Fruit fly (Drosophila melanogaster) whole organism, embryonic: ENCODE results near the gene CG15043.

Experiments used
- ATbp ChIP-seq: fragments of 200-800 bp; sonication (Bioruptor generic); optimal IDR thresholded peaks from 2 replicates; lab custom pipeline; 2017; ENCODE audit warnings: missing biosample characterization, mild to moderate bottlenecking, missing genetic modification characterization, missing genetic modification reagents
- B-H2 ChIP-seq: fragments of 200-800 bp; sonication (Bioruptor generic); optimal IDR thresholded peaks from 2 replicates; lab custom pipeline; 2018; ENCODE audit warnings: missing biosample characterization, mild to moderate bottlenecking, missing genetic modification characterization
- Bteb2 ChIP-seq: fragments of 200-800 bp; sonication (Bioruptor generic); optimal IDR thresholded peaks from 2 replicates; lab custom pipeline; 2016; ENCODE audit warnings: missing biosample characterization, missing genetic modification characterization
- CG10209 ChIP-seq: fragments of 200-800 bp; sonication (Bioruptor generic); optimal IDR thresholded peaks from 3 replicates; lab custom pipeline; 2017; ENCODE audit warnings: missing biosample characterization, mild to moderate bottlenecking, missing genetic modification characterization, missing genetic modification reagents
- CG10979 ChIP-seq: fragments of 200-800 bp; sonication (Bioruptor generic); optimal IDR thresholded peaks from 2 replicates; lab custom pipeline; 2018; ENCODE audit warnings: missing biosample characterization, mild to moderate bottlenecking, missing genetic modification characterization, moderate library complexity
- CG11093 ChIP-seq: fragments of 200-800 bp; sonication (Bioruptor generic); IDR thresholded peaks from 3 replicates; pipeline ENCODE4 v1.3.6; 2022; ENCODE audit warnings: missing biosample characterization, missing genetic modification characterization
- CG11398 ChIP-seq: fragments of 200-800 bp; sonication (Bioruptor generic); optimal IDR thresholded peaks from 2 replicates; lab custom pipeline; 2016; ENCODE audit warnings: missing biosample characterization, missing genetic modification characterization
- CG11456 ChIP-seq: fragments of 200-800 bp; sonication (Bioruptor generic); IDR thresholded peaks from 3 replicates; pipeline ENCODE4 v1.3.6; 2022; ENCODE audit warnings: missing biosample characterization, missing genetic modification characterization
- CG12236 ChIP-seq: fragments of 200-800 bp; sonication (Bioruptor generic); optimal IDR thresholded peaks from 2 replicates; lab custom pipeline; 2016; ENCODE audit warnings: missing biosample characterization, missing genetic modification characterization
- CG13296 ChIP-seq: fragments of 200-800 bp; sonication (Bioruptor generic); optimal IDR thresholded peaks from 3 replicates; lab custom pipeline; 2018; ENCODE audit warnings: missing biosample characterization, mild to moderate bottlenecking, missing genetic modification characterization
- CG13424 ChIP-seq: fragments of 200-800 bp; sonication (Bioruptor generic); optimal IDR thresholded peaks from 2 replicates; lab custom pipeline; 2019; ENCODE audit warnings: missing biosample characterization, mild to moderate bottlenecking, missing genetic modification characterization, moderate library complexity
- CG17361 ChIP-seq: fragments of 200-800 bp; sonication (Bioruptor generic); IDR thresholded peaks from 3 replicates; pipeline ENCODE4 v1.3.6; 2022; ENCODE audit warnings: missing biosample characterization, missing genetic modification characterization
- CG2202 ChIP-seq: fragments of 200-800 bp; sonication (Bioruptor generic); optimal IDR thresholded peaks from 2 replicates; lab custom pipeline; 2018; ENCODE audit warnings: missing biosample characterization, mild to moderate bottlenecking, missing genetic modification characterization
- CG31365 ChIP-seq: fragments of 200-800 bp; sonication (Bioruptor generic); optimal IDR thresholded peaks from 2 replicates; lab custom pipeline; 2018; ENCODE audit warnings: missing biosample characterization, mild to moderate bottlenecking, missing genetic modification characterization
- CG3407 ChIP-seq: fragments of 200-800 bp; sonication (Bioruptor generic); optimal IDR thresholded peaks from 2 replicates; lab custom pipeline; 2018; ENCODE audit warnings: missing biosample characterization, mild to moderate bottlenecking, missing genetic modification characterization
- CG4282 ChIP-seq: fragments of 200-800 bp; sonication (Bioruptor generic); optimal IDR thresholded peaks from 2 replicates; lab custom pipeline; 2016; ENCODE audit warnings: missing biosample characterization, missing genetic modification characterization
- CG4617 ChIP-seq: fragments of 200-800 bp; sonication (Bioruptor generic); optimal IDR thresholded peaks from 3 replicates; lab custom pipeline; 2016; ENCODE audit warnings: missing biosample characterization, missing genetic modification characterization, borderline replicate concordance
- CG4854 ChIP-seq: fragments of 200-800 bp; sonication (Bioruptor generic); optimal IDR thresholded peaks from 2 replicates; lab custom pipeline; 2016; ENCODE audit warnings: missing biosample characterization, missing genetic modification characterization, inconsistent platforms
- CG5245 ChIP-seq: fragments of 200-800 bp; sonication (Bioruptor generic); optimal IDR thresholded peaks from 3 replicates; lab custom pipeline; 2016; ENCODE audit warnings: missing biosample characterization, missing genetic modification characterization
- CG6272 ChIP-seq: fragments of 200-800 bp; sonication (Bioruptor generic); IDR thresholded peaks from 2 replicates; pipeline ENCODE4 v1.3.6; 2022; ENCODE audit warnings: missing biosample characterization, missing genetic modification characterization
- CG7357 ChIP-seq: fragments of 200-800 bp; sonication (Bioruptor generic); IDR thresholded peaks from 3 replicates; pipeline ENCODE4 v1.3.6; 2022; ENCODE audit warnings: missing biosample characterization, missing genetic modification characterization
- CG7839 ChIP-seq: fragments of 200-800 bp; sonication (Bioruptor generic); optimal IDR thresholded peaks from 3 replicates; lab custom pipeline; 2018; ENCODE audit warnings: missing biosample characterization, mild to moderate bottlenecking, missing genetic modification characterization, moderate library complexity
- CG8089 ChIP-seq: fragments of 200-800 bp; sonication (Bioruptor generic); optimal IDR thresholded peaks from 3 replicates; lab custom pipeline; 2016; ENCODE audit warnings: missing biosample characterization, missing genetic modification characterization
- CG9727 ChIP-seq: fragments of 200-800 bp; sonication (Bioruptor generic); optimal IDR thresholded peaks from 3 replicates; lab custom pipeline; 2017; ENCODE audit warnings: missing biosample characterization, mild to moderate bottlenecking, missing genetic modification characterization
- CkIIα-i1 ChIP-seq: fragments of 200-800 bp; sonication (Bioruptor generic); IDR thresholded peaks from 2 replicates; pipeline ENCODE4 v1.3.6; 2022; ENCODE audit warnings: missing biosample characterization, missing genetic modification characterization
- D ChIP-seq, 2 experiments: fragments of 200-800 bp in 1 of 2; fragments of >200 bp in 1 of 2; sonication (Bioruptor generic) in 1 of 2; optimal IDR thresholded peaks; 2 replicates in 1 of 2; 3 replicates in 1 of 2; lab custom pipeline; 2017; ENCODE audit warnings: mild to moderate bottlenecking in 1 of 2, missing biosample characterization in 1 of 2, missing genetic modification characterization in 1 of 2, missing genetic modification reagents in 1 of 2
- H15 ChIP-seq: fragments of 200-800 bp; sonication (Bioruptor generic); IDR thresholded peaks from 3 replicates; pipeline ENCODE4 v1.3.6; 2022; ENCODE audit warnings: missing biosample characterization, missing genetic modification characterization
- HLH3B ChIP-seq: fragments of 200-800 bp; sonication (Bioruptor generic); IDR thresholded peaks from 2 replicates; pipeline ENCODE4 v1.3.6; 2022; ENCODE audit warnings: missing biosample characterization, missing genetic modification characterization
- HLHmδ ChIP-seq: fragments of 200-800 bp; sonication (Bioruptor generic); optimal IDR thresholded peaks from 2 replicates; lab custom pipeline; 2018; ENCODE audit warnings: missing biosample characterization, mild to moderate bottlenecking, missing genetic modification characterization, moderate library complexity
- MESR4 ChIP-seq: fragments of 200-800 bp; sonication (Bioruptor generic); optimal IDR thresholded peaks from 2 replicates; lab custom pipeline; 2018; ENCODE audit warnings: missing biosample characterization, mild to moderate bottlenecking, missing genetic modification characterization, moderate library complexity
- Poxn ChIP-seq: fragments of 200-800 bp; sonication (Bioruptor generic); IDR thresholded peaks from 2 replicates; pipeline ENCODE4 v1.3.6; 2022; ENCODE audit warnings: missing biosample characterization, missing genetic modification characterization
- Scr ChIP-seq: fragments of 200-800 bp; sonication (Bioruptor generic); IDR thresholded peaks from 2 replicates; pipeline ENCODE4 v1.3.6; 2022; ENCODE audit warnings: missing biosample characterization, missing genetic modification characterization; ENCODE audit not compliant: partially characterized antibody
- Ssrp ChIP-seq: fragments of 200-800 bp; sonication (Bioruptor generic); optimal IDR thresholded peaks from 2 replicates; lab custom pipeline; 2018; ENCODE audit warnings: missing biosample characterization, mild to moderate bottlenecking, missing genetic modification characterization, moderate library complexity
- az2 ChIP-seq: fragments of 200-800 bp; sonication (Bioruptor generic); optimal IDR thresholded peaks from 3 replicates; lab custom pipeline; 2016; ENCODE audit warnings: missing biosample characterization, missing genetic modification characterization
- crp ChIP-seq, 2 experiments: fragments of 200-800 bp; sonication (Bioruptor generic); optimal IDR thresholded peaks; 2 replicates in 1 of 2; 3 replicates in 1 of 2; lab custom pipeline; 2017; ENCODE audit warnings: missing biosample characterization in 2 of 2, missing genetic modification characterization in 2 of 2, mild to moderate bottlenecking in 1 of 2, moderate library complexity in 1 of 2
- emc ChIP-seq: fragments of 200-800 bp; sonication (Bioruptor generic); optimal IDR thresholded peaks from 2 replicates; lab custom pipeline; 2016; ENCODE audit warnings: missing biosample characterization, missing genetic modification characterization
- eve ChIP-seq, 2 experiments: fragments of >200 bp; optimal IDR thresholded peaks; 2 replicates each; lab custom pipeline; 2017; ENCODE audit warnings: missing biosample characterization in 2 of 2, missing genetic modification characterization in 2 of 2
- fd64A ChIP-seq: fragments of 200-800 bp; sonication (Bioruptor generic); optimal IDR thresholded peaks from 3 replicates; lab custom pipeline; 2018; ENCODE audit warnings: missing biosample characterization, mild to moderate bottlenecking, missing genetic modification characterization
- fu2 ChIP-seq: fragments of 200-800 bp; sonication (Bioruptor generic); optimal IDR thresholded peaks from 2 replicates; lab custom pipeline; 2016; ENCODE audit warnings: missing biosample characterization, missing genetic modification characterization
- gce ChIP-seq: fragments of 200-800 bp; sonication (Bioruptor generic); IDR thresholded peaks from 3 replicates; pipeline ENCODE4 v1.3.6; 2022; ENCODE audit warnings: missing biosample characterization, missing genetic modification characterization
- kay ChIP-seq: fragments of 200-800 bp; sonication (Bioruptor generic); optimal IDR thresholded peaks from 2 replicates; lab custom pipeline; 2016; ENCODE audit warnings: missing biosample characterization, missing genetic modification characterization
- mld ChIP-seq: fragments of 200-800 bp; sonication (Bioruptor generic); IDR thresholded peaks from 3 replicates; pipeline ENCODE4 v1.3.6; 2022; ENCODE audit warnings: missing biosample characterization, missing genetic modification characterization; ENCODE audit not compliant: partially characterized antibody
- otp ChIP-seq: fragments of 200-800 bp; sonication (Bioruptor generic); IDR thresholded peaks from 3 replicates; pipeline ENCODE4, ENCODE4 v1.3.6; 2022; ENCODE audit warnings: missing biosample characterization, missing genetic modification characterization
- pb ChIP-seq: fragments of 200-800 bp; sonication (Bioruptor generic); optimal IDR thresholded peaks from 3 replicates; lab custom pipeline; 2016; ENCODE audit warnings: missing biosample characterization, missing genetic modification characterization
- shn ChIP-seq: fragments of 200-800 bp; sonication (Bioruptor generic); optimal IDR thresholded peaks from 3 replicates; lab custom pipeline; 2016; ENCODE audit warnings: missing biosample characterization, missing genetic modification characterization
- stwl ChIP-seq: fragments of 200-800 bp; sonication (Bioruptor generic); optimal IDR thresholded peaks from 3 replicates; lab custom pipeline; 2018; ENCODE audit warnings: missing biosample characterization, mild to moderate bottlenecking, missing genetic modification characterization, moderate library complexity
- tll ChIP-seq, 2 experiments: fragments of 200-800 bp in 1 of 2; fragments of >200 bp in 1 of 2; sonication (Bioruptor generic) in 1 of 2; optimal IDR thresholded peaks; 2 replicates each; lab custom pipeline; 2017 to 2019; ENCODE audit warnings: missing biosample characterization in 2 of 2, missing genetic modification characterization in 2 of 2, mild to moderate bottlenecking in 1 of 2, moderate library complexity in 1 of 2
- twi ChIP-seq: fragments of 200-800 bp; optimal IDR thresholded peaks from 2 replicates; lab custom pipeline; 2019; ENCODE audit warnings: missing biosample characterization, mild to moderate bottlenecking, missing genetic modification characterization, moderate library complexity
- vfl ChIP-seq: fragments of 200-800 bp; sonication (Bioruptor generic); optimal IDR thresholded peaks from 2 replicates; lab custom pipeline; 2016; ENCODE audit warnings: missing biosample characterization, missing genetic modification characterization
- vnd ChIP-seq: fragments of 200-800 bp; sonication (Bioruptor generic); IDR thresholded peaks from 3 replicates; pipeline ENCODE4 v1.3.6; 2022; ENCODE audit warnings: missing biosample characterization, missing genetic modification characterization; ENCODE audit not compliant: partially characterized antibody

CG15043 gene

DNA sequence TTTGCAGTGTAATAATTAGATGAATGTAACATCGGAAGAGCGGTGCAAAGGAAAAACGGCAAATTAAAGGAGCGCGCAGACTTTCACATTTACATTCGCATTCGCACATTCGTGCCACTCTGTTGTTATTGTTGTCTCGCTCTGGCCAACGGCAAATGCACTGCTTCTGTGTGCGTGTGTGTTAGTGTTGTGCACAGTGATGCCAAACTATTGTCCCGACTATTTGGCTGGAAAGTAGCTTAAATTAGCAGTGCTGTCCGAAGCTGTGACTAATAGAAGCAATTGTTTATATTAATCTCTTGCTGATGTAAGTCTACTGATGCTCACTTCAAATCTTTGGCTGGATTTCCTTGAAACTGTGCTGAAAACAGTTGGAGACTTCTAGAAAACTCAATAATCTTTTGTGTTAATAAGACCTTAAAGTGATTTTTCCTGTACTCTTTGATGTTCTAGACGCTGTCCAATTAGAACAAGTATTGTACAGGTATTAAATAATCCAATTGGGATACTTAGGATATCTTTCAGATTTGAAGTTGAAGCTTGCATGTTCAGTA is 22.1 kb upstream of the CG15043 start (continued):
- TF ChIP-seq D (optimal IDR thresholded peaks at IDR 0.05; lab: Kevin White, UChicago) (no peak), D (GFP tag; optimal IDR thresholded peaks at IDR 0.05; lab: Kevin White, UChicago) (no peak), mld (no peak), fd64A (GFP tag; lab: Kevin White, UChicago) (no peak), HLH3B (GFP tag; lab: Robert Waterston, UW) (no peak), CG11398 (GFP tag; lab: Kevin White, UChicago) (no peak), Poxn (no peak), eve (GFP tag; optimal IDR thresholded peaks at IDR 0.05; lab: Kevin White, UChicago) (no peak), HLHmδ (GFP tag; lab: Kevin White, UChicago) (no peak), CG7839 (tag; lab: Kevin White, UChicago) (no peak), MESR4 (no peak), CkIIα-i1 (GFP tag; lab: Robert Waterston, UW) (no peak), fu2 (GFP tag; lab: Kevin White, UChicago) (no peak), CG5245 (GFP tag; lab: Kevin White, UChicago) (no peak), CG7357 (GFP tag; lab: Robert Waterston, UW) (no peak), CG4854 (GFP tag; lab: Kevin White, UChicago) (no peak), CG10209 (GFP tag; lab: Kevin White, UChicago) (peak; percentile 9), az2 (GFP tag; lab: Kevin White, UChicago) (no peak), CG13296 (GFP tag; lab: Kevin White, UChicago) (no peak), vfl (GFP tag; lab: Kevin White, UChicago) (no peak), kay (GFP tag; lab: Kevin White, UChicago) (peak; percentile 24), Scr (no peak), otp (no peak), pb (no peak), CG6272 (GFP tag; lab: Robert Waterston, UW) (no peak), crp (GFP tag; optimal IDR thresholded peaks at IDR 0.05; lab: Kevin White, UChicago) (no peak), CG2202 (no peak), stwl (tag; lab: Kevin White, UChicago) (no peak), shn (GFP tag; lab: Kevin White, UChicago) (peak; percentile 12), Bteb2 (GFP tag; lab: Kevin White, UChicago) (no peak), CG10979 (tag; lab: Kevin White, UChicago) (no peak), CG11456 (GFP tag; lab: Robert Waterston, UW) (no peak), ATbp (GFP tag; lab: Kevin White, UChicago) (no peak), Ssrp (tag; lab: Kevin White, UChicago) (no peak), CG17361 (peak; percentile 34; the same call in 1 of the 3 replicates), CG8089 (GFP tag; lab: Kevin White, UChicago) (peak; percentile 1), CG4617 (GFP tag; lab: Kevin White, UChicago) (no peak), tll (GFP tag; optimal IDR thresholded peaks at IDR 0.05; lab: Kevin White, UChicago) (no peak), vnd (GFP tag; lab: Robert Waterston, UW) (no peak), CG13424 (tag; lab: Kevin White, UChicago) (peak; percentile 16), B-H2 (no peak), CG31365 (tag; lab: Kevin White, UChicago) (no peak), CG9727 (GFP tag; lab: Kevin White, UChicago) (no peak), CG4282 (peak; percentile 35), CG3407 (GFP tag; lab: Kevin White, UChicago) (no peak), gce (GFP tag; lab: Robert Waterston, UW) (no peak), H15 (GFP tag; lab: Robert Waterston, UW) (no peak), emc (GFP tag; lab: Kevin White, UChicago) (no peak), CG11093 (no peak), CG12236 (GFP tag; lab: Kevin White, UChicago) (no peak), twi (tag; lab: Kevin White, UChicago) (no peak)
